Worm (Caenorhabditis elegans) whole organism, mixed stage, embryonic: ENCODE results near the gene F38C2.1.

Experiments
- M03D4.4 ChIP-seq: sonication (generic microtip); optimal IDR thresholded peaks from 2 replicates; lab custom pipeline; 2017; ENCODE audit warnings: mild to moderate bottlenecking, missing genetic modification characterization, missing compliant biosample characterization
- bed-3 ChIP-seq: fragments of 200-800 bp; sonication (Bioruptor generic); optimal IDR thresholded peaks from 3 replicates; lab custom pipeline; 2018; ENCODE audit warnings: mild to moderate bottlenecking, missing genetic modification characterization, moderate library complexity, missing compliant biosample characterization
- blmp-1 ChIP-seq: fragments of 150-350 bp; optimal IDR thresholded peaks from 2 replicates; lab custom pipeline; 2014; ENCODE audit warnings: missing biosample characterization, missing genetic modification characterization
- ceh-43 ChIP-seq: fragments of 200-800 bp; sonication (Bioruptor generic); optimal IDR thresholded peaks from 2 replicates; lab custom pipeline; 2018; ENCODE audit warnings: mild to moderate bottlenecking, missing genetic modification characterization, moderate library complexity, missing compliant biosample characterization
- ces-1 ChIP-seq: fragments of 150-350 bp; optimal IDR thresholded peaks from 2 replicates; lab custom pipeline; 2014; ENCODE audit warnings: missing biosample characterization, missing genetic modification reagents, missing genetic modification characterization
- cnd-1 ChIP-seq: fragments of 200-800 bp; sonication (Bioruptor generic); optimal IDR thresholded peaks from 2 replicates; lab custom pipeline; 2018; ENCODE audit warnings: mild to moderate bottlenecking, missing genetic modification characterization, missing compliant biosample characterization
- drap-1 ChIP-seq: fragments of 200-800 bp; sonication (Bioruptor generic); optimal IDR thresholded peaks from 3 replicates; lab custom pipeline; 2018; ENCODE audit warnings: mild to moderate bottlenecking, missing genetic modification characterization, missing compliant biosample characterization
- elt-1 ChIP-seq: sonication (generic microtip); optimal IDR thresholded peaks from 2 replicates; lab custom pipeline; 2017; ENCODE audit warnings: missing genetic modification characterization, mild to moderate bottlenecking, missing compliant biosample characterization, antibody characterized with exemption, moderate library complexity, borderline replicate concordance; ENCODE audit not compliant: insufficient read depth
- elt-3 ChIP-seq: fragments of 150-350 bp; optimal IDR thresholded peaks from 2 replicates; lab custom pipeline; 2014; ENCODE audit warnings: missing biosample characterization, missing genetic modification characterization
- flh-1 ChIP-seq: fragments of 200-800 bp; sonication (Bioruptor generic); optimal IDR thresholded peaks from 2 replicates; lab custom pipeline; 2018; ENCODE audit warnings: mild to moderate bottlenecking, missing genetic modification characterization, moderate library complexity, missing compliant biosample characterization
- ham-2 ChIP-seq: fragments of 200-800 bp; sonication (Bioruptor generic); optimal IDR thresholded peaks from 2 replicates; lab custom pipeline; 2018; ENCODE audit warnings: mild to moderate bottlenecking, missing genetic modification characterization, missing compliant biosample characterization
- hlh-1 ChIP-seq: fragments of 150-350 bp; optimal IDR thresholded peaks from 2 replicates; lab custom pipeline; 2014; ENCODE audit warnings: missing biosample characterization, missing genetic modification reagents, missing genetic modification characterization
- lin-13 ChIP-seq: fragments of 150-350 bp; optimal IDR thresholded peaks from 2 replicates; lab custom pipeline; 2014; ENCODE audit warnings: missing biosample characterization, missing genetic modification characterization
- lsy-2 ChIP-seq: fragments of 150-350 bp; optimal IDR thresholded peaks from 2 replicates; lab custom pipeline; 2014; ENCODE audit warnings: missing biosample characterization, missing genetic modification characterization
- mep-1 ChIP-seq: fragments of 150-350 bp; optimal IDR thresholded peaks from 2 replicates; lab custom pipeline; 2017; ENCODE audit warnings: missing biosample characterization, missing genetic modification reagents, missing genetic modification characterization, inconsistent platforms
- mls-2 ChIP-seq: sonication (generic microtip); optimal IDR thresholded peaks from 2 replicates; lab custom pipeline; 2016; ENCODE audit warnings: mild to moderate bottlenecking, missing genetic modification characterization, moderate library complexity, missing compliant biosample characterization
- nhr-12 ChIP-seq: fragments of 150-350 bp; optimal IDR thresholded peaks from 2 replicates; lab custom pipeline; 2014; ENCODE audit warnings: missing biosample characterization, missing genetic modification characterization
- nhr-2 ChIP-seq: fragments of 150-350 bp; optimal IDR thresholded peaks from 2 replicates; lab custom pipeline; 2014; ENCODE audit warnings: missing biosample characterization, missing genetic modification characterization
- nhr-28 ChIP-seq: fragments of 150-350 bp; optimal IDR thresholded peaks from 2 replicates; lab custom pipeline; 2014; ENCODE audit warnings: missing biosample characterization, missing genetic modification characterization
- nhr-76 ChIP-seq: sonication (generic microtip); optimal IDR thresholded peaks from 2 replicates; lab custom pipeline; 2017; ENCODE audit warnings: missing biosample characterization, missing genetic modification characterization
- pha-4 ChIP-seq: fragments of 150-350 bp; optimal IDR thresholded peaks from 2 replicates; lab custom pipeline; 2018; ENCODE audit warnings: missing biosample characterization, missing genetic modification reagents, missing genetic modification characterization
- sem-2 ChIP-seq: fragments of 200-800 bp; sonication (Bioruptor generic); optimal IDR thresholded peaks from 2 replicates; lab custom pipeline; 2018; ENCODE audit warnings: mild to moderate bottlenecking, missing genetic modification characterization, missing compliant biosample characterization
- snpc-4 ChIP-seq: fragments of 150-350 bp; optimal IDR thresholded peaks from 2 replicates; lab custom pipeline; 2014; ENCODE audit warnings: missing biosample characterization, missing genetic modification characterization
- sptf-1 ChIP-seq: sonication (generic microtip); optimal IDR thresholded peaks from 2 replicates; lab custom pipeline; 2017; ENCODE audit warnings: mild to moderate bottlenecking, missing genetic modification characterization, moderate library complexity, missing compliant biosample characterization
- unc-120 ChIP-seq: sonication (generic microtip); optimal IDR thresholded peaks from 2 replicates; lab custom pipeline; 2017; ENCODE audit warnings: missing genetic modification characterization, missing compliant biosample characterization; ENCODE audit not compliant: poor library complexity, severe bottlenecking
- unc-39 ChIP-seq: fragments of 150-350 bp; optimal IDR thresholded peaks from 2 replicates; lab custom pipeline; 2014; ENCODE audit warnings: missing biosample characterization, missing genetic modification characterization
- unc-62 ChIP-seq: fragments of 150-350 bp; optimal IDR thresholded peaks from 2 replicates; lab custom pipeline; 2014; ENCODE audit warnings: missing biosample characterization, missing genetic modification reagents, missing genetic modification characterization
- zip-8 ChIP-seq: fragments of 150-350 bp; optimal IDR thresholded peaks from 2 replicates; lab custom pipeline; 2014; ENCODE audit warnings: missing biosample characterization, missing genetic modification characterization
- ztf-11 ChIP-seq: fragments of 150-350 bp; optimal IDR thresholded peaks from 2 replicates; lab custom pipeline; 2014; ENCODE audit warnings: missing biosample characterization, missing genetic modification characterization

F38C2.1 gene

DNA sequence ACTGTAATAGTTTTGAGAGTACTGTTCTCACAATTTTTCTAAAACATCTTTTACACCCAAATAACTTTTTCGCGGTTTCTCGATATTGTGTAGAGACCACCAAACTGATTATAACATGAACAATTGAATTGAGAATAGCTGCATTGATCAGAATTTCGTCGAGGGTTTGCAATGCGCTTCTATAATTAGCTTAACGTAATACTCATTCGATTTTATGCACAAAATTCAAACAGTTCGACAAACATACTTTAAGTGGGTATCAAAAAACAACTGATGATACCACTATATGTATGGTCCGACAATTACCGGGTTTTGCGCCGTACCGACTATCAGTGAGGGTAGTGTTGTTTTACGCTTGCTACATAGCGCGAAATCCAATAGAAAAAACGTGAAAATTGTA is 10.4 kb upstream of the F38C2.1 start:
- no peak for TF ChIP-seq ztf-11
- no peak for TF ChIP-seq ham-2 (GFP tag; lab: Kevin White, UChicago)
- TF ChIP-seq lsy-2 (tag; lab: Kevin White, UChicago), result no peak
- no peak for TF ChIP-seq nhr-28 (tag; lab: Kevin White, UChicago)

DNA sequence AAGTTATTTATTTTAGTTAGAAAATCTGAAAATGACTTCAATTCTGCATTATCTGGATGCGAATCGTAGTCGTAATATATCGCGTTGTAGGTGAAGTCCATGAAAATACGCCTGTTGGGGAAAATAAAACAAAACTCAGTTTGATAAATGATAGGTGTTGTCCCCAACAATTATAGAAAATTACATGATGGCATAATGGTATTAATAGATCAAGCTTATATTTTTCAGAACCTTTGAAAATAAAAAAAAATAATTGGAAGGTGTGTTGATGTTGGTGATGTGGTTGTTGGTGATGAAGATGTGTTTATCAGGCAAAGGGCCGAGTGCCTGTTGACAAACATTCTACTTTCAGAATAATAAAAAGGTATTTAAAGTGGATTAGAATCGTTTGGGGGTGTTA is 8.7 kb upstream of the F38C2.1 start, which contains the start of gene srw-61:
Gene srw-61, minus strand, starts transcription at position 101 of the 400 bp plus-strand sequence.
- TF ChIP-seq ceh-43 (GFP tag; lab: Kevin White, UChicago) (no peak), blmp-1 (no peak), pha-4 (tag; lab: Kevin White, UChicago) (no peak), flh-1 (GFP tag; lab: Kevin White, UChicago) (no peak), sem-2 (GFP tag; lab: Kevin White, UChicago) (no peak), zip-8 (no peak), elt-3 (tag; lab: Kevin White, UChicago) (no peak), nhr-12 (tag; lab: Kevin White, UChicago) (no peak), drap-1 (GFP tag; lab: Kevin White, UChicago) (no peak), elt-1 (tag; lab: Kevin White, UChicago) (no peak), hlh-1 (tag; lab: Kevin White, UChicago) (no peak), nhr-76 (tag; lab: Kevin White, UChicago) (no peak), nhr-28 (tag; lab: Kevin White, UChicago) (no peak)

DNA sequence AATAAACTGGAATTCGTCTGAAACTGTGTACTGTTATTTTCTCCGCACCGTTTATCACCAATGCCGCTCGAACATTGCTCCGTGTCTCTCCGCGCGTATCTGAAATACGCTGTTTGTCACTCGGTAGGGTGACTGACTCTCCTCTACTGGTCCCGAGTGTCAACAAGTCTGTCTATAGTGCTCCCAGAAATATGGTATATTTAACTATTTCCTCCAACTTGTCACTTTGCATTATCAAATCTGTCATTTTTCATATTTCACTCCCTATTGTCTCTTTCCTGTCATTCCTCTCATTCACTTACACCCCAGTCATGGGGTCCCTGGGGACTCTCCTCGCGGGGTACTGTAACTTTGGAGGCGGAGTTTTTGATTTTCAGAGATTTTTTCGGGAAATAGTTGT is 7.2 kb downstream of the F38C2.1 start, which contains the start of gene hlh-17:
Gene hlh-17, plus strand, starts transcription at position 301 of the 400 bp plus-strand sequence.
- TF ChIP-seq elt-1 (tag; lab: Kevin White, UChicago), result no peak
- TF ChIP-seq elt-3 (tag; lab: Kevin White, UChicago), result no peak
- TF ChIP-seq ces-1 (GFP tag; lab: Kevin White, UChicago), result no peak
- TF ChIP-seq bed-3 (GFP tag; lab: Kevin White, UChicago), result no peak
- no peak for TF ChIP-seq unc-62 (GFP tag; lab: Kevin White, UChicago)
- no peak for TF ChIP-seq lin-13
- TF ChIP-seq flh-1 (GFP tag; lab: Kevin White, UChicago), result no peak
- TF ChIP-seq snpc-4 (tag; lab: Kevin White, UChicago), result no peak
- no peak for TF ChIP-seq blmp-1
- TF ChIP-seq unc-39 (tag; lab: Kevin White, UChicago), result no peak
- TF ChIP-seq zip-8, result no peak
- TF ChIP-seq hlh-1 (tag; lab: Kevin White, UChicago), result no peak
- TF ChIP-seq mls-2, result no peak
- no peak for TF ChIP-seq pha-4 (tag; lab: Kevin White, UChicago)

DNA sequence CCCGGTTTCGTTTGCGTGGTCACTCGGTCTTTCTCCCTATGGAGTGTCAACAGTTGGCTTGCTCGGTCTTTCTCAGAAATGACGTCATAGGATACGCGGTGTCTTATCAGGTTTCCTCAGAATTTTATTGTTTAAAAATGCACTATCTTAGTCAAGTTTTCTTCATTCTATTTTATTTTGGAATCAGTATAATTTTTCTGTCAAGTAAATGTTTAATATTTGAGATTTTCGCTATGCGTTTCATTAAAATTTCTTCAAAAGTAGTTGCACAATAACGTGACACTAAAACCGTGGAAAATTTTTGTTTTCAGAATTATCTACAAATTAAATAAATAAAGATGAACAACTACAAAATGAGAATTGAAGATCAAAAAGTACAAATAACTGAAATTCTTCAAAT is 10.1 kb downstream of the F38C2.1 start, which contains the start of gene hlh-31:
Gene hlh-31, plus strand, starts transcription at position 301 of the 400 bp plus-strand sequence.
- TF ChIP-seq ceh-43 (GFP tag; lab: Kevin White, UChicago) (no peak), ces-1 (GFP tag; lab: Kevin White, UChicago) (no peak), M03D4.4 (tag; lab: Kevin White, UChicago) (no peak), unc-120 (tag; lab: Kevin White, UChicago) (no peak), zip-8 (peak; percentile 8), sem-2 (GFP tag; lab: Kevin White, UChicago) (no peak), snpc-4 (tag; lab: Kevin White, UChicago) (no peak), mep-1 (tag; lab: Kevin White, UChicago) (no peak)

DNA sequence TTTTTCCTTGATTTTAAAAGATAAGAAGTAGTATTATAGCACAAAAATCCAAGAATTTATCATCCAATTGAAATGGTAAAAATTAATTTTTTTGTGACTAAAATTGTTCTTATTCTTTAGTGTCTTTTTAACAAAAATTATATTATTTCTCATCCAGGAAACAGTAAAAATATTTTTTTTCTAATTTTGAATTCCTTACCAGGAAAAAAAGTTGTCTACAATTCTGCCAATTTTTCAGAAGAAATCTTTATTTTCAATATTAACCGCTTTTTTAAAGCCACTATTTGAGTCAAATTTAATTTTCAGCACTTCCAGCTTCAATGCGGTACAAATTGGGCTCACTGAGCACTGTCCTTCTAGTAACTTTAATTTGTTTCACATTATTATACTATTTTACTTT is 23.7 kb downstream of the F38C2.1 start, which contains the start of gene F38C2.4:
Gene F38C2.4, plus strand, starts transcription at position 301 of the 400 bp plus-strand sequence.
- no peak for TF ChIP-seq cnd-1 (tag; lab: Kevin White, UChicago)
- TF ChIP-seq pha-4 (tag; lab: Kevin White, UChicago), result no peak
- TF ChIP-seq unc-62 (GFP tag; lab: Kevin White, UChicago), result no peak
- TF ChIP-seq nhr-2 (tag; lab: Kevin White, UChicago), result no peak
- no peak for TF ChIP-seq ces-1 (GFP tag; lab: Kevin White, UChicago)
- no peak for TF ChIP-seq bed-3 (GFP tag; lab: Kevin White, UChicago)
- TF ChIP-seq lsy-2 (tag; lab: Kevin White, UChicago), result no peak
- TF ChIP-seq drap-1 (GFP tag; lab: Kevin White, UChicago), result no peak
- TF ChIP-seq elt-1 (tag; lab: Kevin White, UChicago), result no peak
- no peak for TF ChIP-seq sptf-1 (tag; lab: Kevin White, UChicago)
- no peak for TF ChIP-seq nhr-76 (tag; lab: Kevin White, UChicago)
